Fruit fly (Drosophila melanogaster) whole organism, adult: ENCODE measurements around the gene kirre.
A peak's percentile ranks its signal among the peaks of the same experiment; 100 is the strongest.

Experiments used
- CG11617 ChIP-seq: fragments of 200-800 bp; sonication (Bioruptor generic); optimal IDR thresholded peaks from 2 replicates; lab custom pipeline; 2017; ENCODE audit warnings: mild to moderate bottlenecking, missing biosample characterization, missing genetic modification reagents, missing genetic modification characterization
- CG12768 ChIP-seq: fragments of 200-800 bp; sonication (Bioruptor generic); optimal IDR thresholded peaks from 2 replicates; lab custom pipeline; 2017; ENCODE audit warnings: missing biosample characterization, missing genetic modification characterization, mild to moderate bottlenecking, moderate library complexity, missing genetic modification reagents
- CG14711 ChIP-seq: fragments of 200-800 bp; sonication (Bioruptor generic); optimal IDR thresholded peaks from 2 replicates; lab custom pipeline; 2018; ENCODE audit warnings: missing biosample characterization, mild to moderate bottlenecking, missing genetic modification characterization, moderate library complexity
- CG1620 ChIP-seq: fragments of 200-800 bp; sonication (Bioruptor generic); optimal IDR thresholded peaks from 2 replicates; lab custom pipeline; 2016; ENCODE audit warnings: missing biosample characterization, missing genetic modification characterization
- CG33017 ChIP-seq: fragments of 200-800 bp; sonication (Bioruptor generic); optimal IDR thresholded peaks from 2 replicates; lab custom pipeline; 2018; ENCODE audit warnings: missing biosample characterization, mild to moderate bottlenecking, missing genetic modification characterization, moderate library complexity
- CG5204 ChIP-seq: fragments of 200-800 bp; sonication (Bioruptor generic); optimal IDR thresholded peaks from 2 replicates; lab custom pipeline; 2016; ENCODE audit warnings: missing biosample characterization, missing genetic modification characterization
- CG7045 ChIP-seq: fragments of 200-800 bp; sonication (Bioruptor generic); optimal IDR thresholded peaks from 2 replicates; lab custom pipeline; 2017; ENCODE audit warnings: missing biosample characterization, mild to moderate bottlenecking, missing genetic modification characterization
- CG7101 ChIP-seq: fragments of 200-800 bp; sonication (Bioruptor generic); optimal IDR thresholded peaks from 2 replicates; lab custom pipeline; 2018; ENCODE audit warnings: missing biosample characterization, mild to moderate bottlenecking, missing genetic modification characterization, moderate library complexity
- Clk ChIP-seq: fragments of 200-800 bp; sonication (Bioruptor generic); optimal IDR thresholded peaks from 2 replicates; lab custom pipeline; 2017; ENCODE audit warnings: missing biosample characterization, missing genetic modification characterization
- Crg-1 ChIP-seq: fragments of 200-800 bp; sonication (Bioruptor generic); optimal IDR thresholded peaks from 2 replicates; lab custom pipeline; 2016; ENCODE audit warnings: missing biosample characterization, missing genetic modification characterization
- Hr96 ChIP-seq: fragments of 200-800 bp; sonication (Bioruptor generic); optimal IDR thresholded peaks from 2 replicates; lab custom pipeline; 2016; ENCODE audit warnings: missing biosample characterization, missing genetic modification characterization
- Mnt ChIP-seq: fragments of 200-800 bp; sonication (Bioruptor generic); optimal IDR thresholded peaks from 2 replicates; lab custom pipeline; 2016; ENCODE audit warnings: missing biosample characterization, mild to moderate bottlenecking, missing genetic modification characterization
- bab1 ChIP-seq: fragments of 200-800 bp; sonication (Bioruptor generic); optimal IDR thresholded peaks from 3 replicates; lab custom pipeline; 2019; ENCODE audit warnings: missing biosample characterization, mild to moderate bottlenecking, missing genetic modification characterization, moderate library complexity
- cic ChIP-seq: fragments of 200-800 bp; sonication (Bioruptor generic); optimal IDR thresholded peaks from 2 replicates; lab custom pipeline; 2017; ENCODE audit warnings: missing biosample characterization, mild to moderate bottlenecking, missing genetic modification characterization, moderate library complexity
- cnc ChIP-seq, 2 experiments: fragments of >200 bp; optimal IDR thresholded peaks; 2 replicates each; lab custom pipeline; 2017
- kay ChIP-seq: fragments of 200-800 bp; sonication (Bioruptor generic); peaks from one replicate; lab custom pipeline; 2016; ENCODE audit warnings: missing biosample characterization, missing genetic modification characterization, borderline replicate concordance
- ovo ChIP-seq: fragments of 200-800 bp; sonication (Bioruptor generic); optimal IDR thresholded peaks from 2 replicates; lab custom pipeline; 2016; ENCODE audit warnings: missing biosample characterization, missing genetic modification characterization
- pad ChIP-seq: fragments of 200-800 bp; sonication (Bioruptor generic); optimal IDR thresholded peaks from 3 replicates; lab custom pipeline; 2017; ENCODE audit warnings: missing biosample characterization, missing genetic modification characterization, mild to moderate bottlenecking, moderate library complexity, missing genetic modification reagents
- tj ChIP-seq: fragments of 200-800 bp; sonication (Bioruptor generic); optimal IDR thresholded peaks from 3 replicates; lab custom pipeline; 2017; ENCODE audit warnings: missing biosample characterization, mild to moderate bottlenecking, missing genetic modification characterization, moderate library complexity
- toe ChIP-seq: fragments of 200-800 bp; sonication (Bioruptor generic); optimal IDR thresholded peaks from 2 replicates; lab custom pipeline; 2016; ENCODE audit warnings: missing biosample characterization, missing genetic modification characterization

The kirre gene

dm6 chrX:3142090-3142489 is 401.9 kb downstream of the kirre start:
- TF ChIP-seq CG5204 (GFP tag; lab: Kevin White, UChicago) (no peak), Clk (GFP tag; lab: Kevin White, UChicago) (no peak), CG7101 (no peak), CG11617 (no peak), pad (no peak), bab1 (GFP tag; lab: Kevin White, UChicago) (no peak)

DNA sequence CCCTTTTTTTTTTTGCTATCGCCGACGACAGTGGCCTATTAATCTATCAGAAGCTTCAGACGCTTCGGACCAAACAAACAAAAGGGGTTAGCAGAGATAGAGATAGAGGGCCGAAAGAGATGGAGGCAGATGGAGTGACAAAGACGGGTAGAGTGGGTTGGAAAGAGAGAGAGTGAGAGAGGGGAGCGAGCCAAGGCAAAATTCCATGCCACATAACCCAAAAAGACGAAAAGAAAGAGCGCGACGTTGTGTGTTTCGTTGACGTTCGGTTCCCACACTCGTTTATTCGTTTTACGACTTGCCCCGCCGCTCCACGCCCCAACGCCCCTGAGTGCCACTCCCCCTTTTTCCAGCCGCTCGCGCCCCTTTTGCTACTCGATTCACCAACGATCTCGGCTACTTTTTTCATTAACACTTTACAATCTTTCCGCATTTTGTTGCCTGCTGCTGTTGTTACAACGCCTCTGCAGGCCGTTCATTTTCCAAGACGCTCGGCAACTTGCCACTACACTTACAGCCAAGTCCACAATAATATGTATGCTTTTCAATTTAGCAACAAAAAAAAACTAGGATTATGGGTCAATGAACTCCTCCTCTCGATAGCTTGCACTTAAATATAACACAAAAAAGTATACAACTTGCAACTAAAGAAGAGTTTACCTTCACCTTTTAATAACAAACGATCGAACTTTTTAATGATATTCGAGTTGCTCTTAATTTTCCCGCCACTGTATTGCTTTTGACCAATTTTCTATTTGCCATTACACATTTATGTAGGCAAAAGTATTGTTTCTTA is 403.2 kb downstream of the kirre start:
- no peak for TF ChIP-seq pad
- no peak for TF ChIP-seq bab1 (GFP tag; lab: Kevin White, UChicago)
- TF ChIP-seq Crg-1 (GFP tag; lab: Kevin White, UChicago), result no peak
- no peak for TF ChIP-seq CG1620
- TF ChIP-seq toe (GFP tag; lab: Kevin White, UChicago), result no peak
- no peak for TF ChIP-seq kay (GFP tag; lab: Kevin White, UChicago)
- no peak for TF ChIP-seq CG33017 (tag; lab: Kevin White, UChicago)
- no peak for TF ChIP-seq cic (GFP tag; lab: Kevin White, UChicago)
- no peak for TF ChIP-seq ovo (GFP tag; lab: Kevin White, UChicago)
- TF ChIP-seq CG7101, result no peak
- TF ChIP-seq CG12768 (GFP tag; lab: Kevin White, UChicago), result no peak
- no peak for TF ChIP-seq tj (GFP tag; lab: Kevin White, UChicago)

DNA sequence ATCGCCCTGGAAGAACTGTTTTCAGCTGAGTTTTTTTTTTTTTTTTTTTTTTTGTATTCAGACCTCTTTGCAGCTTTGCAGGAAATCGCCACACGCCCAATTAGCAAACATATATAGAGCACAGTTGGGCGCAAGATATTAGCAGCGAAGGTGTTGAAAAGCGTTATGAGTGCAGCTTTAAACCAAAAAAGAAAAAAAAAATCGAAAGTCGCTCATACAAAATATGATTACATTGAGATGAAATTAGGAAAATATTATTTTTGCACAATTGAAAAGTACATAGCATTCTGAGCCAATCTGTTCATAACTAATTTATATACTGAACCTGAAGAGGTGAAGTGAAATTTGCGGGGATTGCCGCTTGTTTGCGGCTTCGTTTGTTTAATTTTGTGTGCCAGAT is 406.8 kb downstream of the kirre start:
- TF ChIP-seq bab1 (GFP tag; lab: Kevin White, UChicago) (peak; percentile 24), CG12768 (GFP tag; lab: Kevin White, UChicago) (no peak), CG14711 (tag; lab: Kevin White, UChicago) (peak; percentile 15)

DNA sequence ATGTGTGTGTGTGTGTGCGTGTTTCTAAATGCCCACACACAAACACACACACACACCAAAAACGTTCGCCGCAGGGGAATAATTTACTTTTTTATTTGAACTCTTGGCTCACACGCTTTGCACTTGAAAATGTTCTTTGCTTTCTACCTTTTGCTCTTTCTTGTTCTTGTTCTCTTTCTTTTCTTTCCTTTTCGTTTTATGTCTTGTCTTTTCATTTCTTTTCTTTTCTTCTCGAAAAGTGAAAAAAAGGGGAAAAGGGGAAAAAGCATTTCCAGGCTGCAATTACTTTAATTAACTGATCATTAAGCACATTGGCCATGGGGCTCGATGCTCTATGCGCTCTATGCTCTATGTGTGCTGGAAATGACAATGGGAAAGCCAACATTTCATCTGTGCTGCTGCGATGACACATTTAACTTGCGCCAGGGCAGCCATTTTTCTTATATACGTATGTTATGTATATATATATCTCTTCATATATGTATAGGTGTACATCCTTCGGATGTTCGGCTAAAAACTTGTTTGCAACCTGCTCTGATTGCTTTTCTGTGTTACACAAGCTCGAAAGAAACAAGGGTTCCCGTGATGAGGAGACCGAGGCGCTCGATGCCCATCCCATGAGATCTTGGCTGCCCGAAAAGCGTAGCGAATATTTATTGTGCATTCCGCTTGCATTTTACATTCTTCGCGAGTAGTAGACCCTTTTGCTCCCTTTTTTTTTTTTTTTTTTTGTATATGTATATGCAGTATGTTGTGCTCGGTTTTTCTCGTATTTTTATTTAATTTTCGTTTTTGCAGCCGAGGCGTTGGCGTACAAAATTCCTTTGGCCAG is 410.7 kb downstream of the kirre start:
- TF ChIP-seq pad (no peak), CG1620 (no peak), Mnt (GFP tag; lab: Kevin White, UChicago) (no peak), CG12768 (GFP tag; lab: Kevin White, UChicago) (no peak), Crg-1 (GFP tag; lab: Kevin White, UChicago) (no peak), bab1 (GFP tag; lab: Kevin White, UChicago) (no peak), cic (GFP tag; lab: Kevin White, UChicago) (no peak), CG33017 (tag; lab: Kevin White, UChicago) (no peak), Hr96 (no peak), CG7045 (GFP tag; lab: Kevin White, UChicago) (no peak), Clk (GFP tag; lab: Kevin White, UChicago) (no peak), CG5204 (GFP tag; lab: Kevin White, UChicago) (no peak)

dm6 chrX:3151487-3151818 is 411.3 kb downstream of the kirre start:
- TF ChIP-seq CG5204 (GFP tag; lab: Kevin White, UChicago), result no peak
- TF ChIP-seq CG11617, result no peak
- TF ChIP-seq cic (GFP tag; lab: Kevin White, UChicago), result no peak
- no peak for TF ChIP-seq tj (GFP tag; lab: Kevin White, UChicago)
- no peak for TF ChIP-seq Crg-1 (GFP tag; lab: Kevin White, UChicago)
- TF ChIP-seq bab1 (GFP tag; lab: Kevin White, UChicago), result no peak
- no peak for TF ChIP-seq toe (GFP tag; lab: Kevin White, UChicago)
- TF ChIP-seq CG12768 (GFP tag; lab: Kevin White, UChicago), result no peak
- no peak for TF ChIP-seq Clk (GFP tag; lab: Kevin White, UChicago)
- no peak for TF ChIP-seq cnc (optimal IDR thresholded peaks at IDR 0.05; lab: Kevin White, UChicago)
- TF ChIP-seq Mnt (GFP tag; lab: Kevin White, UChicago), result no peak
- no peak for TF ChIP-seq Hr96
- no peak for TF ChIP-seq CG14711 (tag; lab: Kevin White, UChicago)
- no peak for TF ChIP-seq kay (GFP tag; lab: Kevin White, UChicago)
- TF ChIP-seq CG1620, result no peak
- TF ChIP-seq CG33017 (tag; lab: Kevin White, UChicago), result no peak
- TF ChIP-seq ovo (GFP tag; lab: Kevin White, UChicago), result no peak
- no peak for TF ChIP-seq CG7101
- no peak for TF ChIP-seq CG7045 (GFP tag; lab: Kevin White, UChicago)
- TF ChIP-seq pad, result no peak

dm6 chrX:3152280-3152679 is 412.1 kb downstream of the kirre start:
- TF ChIP-seq CG11617 (no peak), CG14711 (tag; lab: Kevin White, UChicago) (no peak), CG5204 (GFP tag; lab: Kevin White, UChicago) (no peak), Hr96 (no peak), toe (GFP tag; lab: Kevin White, UChicago) (no peak), cic (GFP tag; lab: Kevin White, UChicago) (no peak), CG12768 (GFP tag; lab: Kevin White, UChicago) (no peak), kay (GFP tag; lab: Kevin White, UChicago) (no peak), CG7045 (GFP tag; lab: Kevin White, UChicago) (no peak), bab1 (GFP tag; lab: Kevin White, UChicago) (no peak), pad (no peak), CG33017 (tag; lab: Kevin White, UChicago) (no peak), ovo (GFP tag; lab: Kevin White, UChicago) (no peak), Crg-1 (GFP tag; lab: Kevin White, UChicago) (no peak), cnc (optimal IDR thresholded peaks at IDR 0.05; lab: Kevin White, UChicago) (no peak)
